Fruit fly (Drosophila melanogaster) Kc167 (cell line): ENCODE data around the gene noc.

Experiments used
- Myc ChIP-seq: fragments of >200 bp; optimal IDR thresholded peaks from 2 replicates; lab custom pipeline; 2017; ENCODE audit warnings: missing external identifiers
- Sin3A ChIP-seq: fragments of >200 bp; optimal IDR thresholded peaks from 2 replicates; lab custom pipeline; 2018; ENCODE audit warnings: missing external identifiers
- h ChIP-seq: fragments of >200 bp; optimal IDR thresholded peaks from 3 replicates; lab custom pipeline; 2018; ENCODE audit warnings: missing external identifiers
- insv ChIP-seq: fragments of >200 bp; optimal IDR thresholded peaks from 3 replicates; lab custom pipeline; 2018; ENCODE audit warnings: missing external identifiers
- psq ChIP-seq: fragments of >200 bp; optimal IDR thresholded peaks from 2 replicates; lab custom pipeline; 2017; ENCODE audit warnings: missing external identifiers
- ttk ChIP-seq: sonication (Bioruptor generic); optimal IDR thresholded peaks from 2 replicates; lab custom pipeline; 2017; ENCODE audit warnings: missing external identifiers

noc gene

dm6 chr2L:14528954-14529660, 38.4 kb downstream of the noc start:
- TF ChIP-seq ttk (no peak), h (lab: Kevin White, UChicago) (no peak), Myc (no peak)

dm6 chr2L:14530685-14531084, 40.0 kb downstream of the noc start:
- TF ChIP-seq ttk = no peak
- TF ChIP-seq Sin3A (lab: Kevin White, UChicago) = no peak
- TF ChIP-seq insv (lab: Kevin White, UChicago) = no peak
- TF ChIP-seq Myc = no peak
- no peak for TF ChIP-seq h (lab: Kevin White, UChicago)
- TF ChIP-seq psq (lab: Kevin White, UChicago) = no peak

dm6 chr2L:14531268-14531863, 40.7 kb downstream of the noc start:
- no peak for TF ChIP-seq Myc
- TF ChIP-seq psq (lab: Kevin White, UChicago) = no peak
- TF ChIP-seq h (lab: Kevin White, UChicago) = no peak
- no peak for TF ChIP-seq Sin3A (lab: Kevin White, UChicago)

- no peak for TF ChIP-seq Myc
- TF ChIP-seq insv (lab: Kevin White, UChicago) = no peak
- TF ChIP-seq ttk = no peak
- TF ChIP-seq h (lab: Kevin White, UChicago) = no peak
- no peak for TF ChIP-seq Sin3A (lab: Kevin White, UChicago)
- TF ChIP-seq psq (lab: Kevin White, UChicago) = no peak
Measured at dm6 chr2L:14532822-14533336, 42.2 kb downstream of the noc start.

dm6 chr2L:14533419-14534253, 43.0 kb downstream of the noc start:
- TF ChIP-seq Myc = no peak
- TF ChIP-seq Sin3A (lab: Kevin White, UChicago) = no peak
- no peak for TF ChIP-seq ttk
- TF ChIP-seq insv (lab: Kevin White, UChicago) = no peak
- no peak for TF ChIP-seq h (lab: Kevin White, UChicago)
- no peak for TF ChIP-seq psq (lab: Kevin White, UChicago)

dm6 chr2L:14536730-14537427, 46.2 kb downstream of the noc start:
- no peak for TF ChIP-seq insv (lab: Kevin White, UChicago)
- no peak for TF ChIP-seq Myc
- TF ChIP-seq h (lab: Kevin White, UChicago) = no peak
- TF ChIP-seq psq (lab: Kevin White, UChicago) = no peak
- no peak for TF ChIP-seq Sin3A (lab: Kevin White, UChicago)
- no peak for TF ChIP-seq ttk

dm6 chr2L:14537432-14538221, 47.0 kb downstream of the noc start:
- no peak for TF ChIP-seq ttk
- TF ChIP-seq psq (lab: Kevin White, UChicago) = no peak
- no peak for TF ChIP-seq Myc
- TF ChIP-seq Sin3A (lab: Kevin White, UChicago) = no peak
- TF ChIP-seq h (lab: Kevin White, UChicago) = no peak
- TF ChIP-seq insv (lab: Kevin White, UChicago) = no peak

dm6 chr2L:14538853-14539358, 48.2 kb downstream of the noc start:
- TF ChIP-seq psq (lab: Kevin White, UChicago) (no peak), Sin3A (lab: Kevin White, UChicago) (no peak), h (lab: Kevin White, UChicago) (no peak)

dm6 chr2L:14539872-14540524, 49.3 kb downstream of the noc start:
- TF ChIP-seq ttk (no peak), Myc (no peak), insv (lab: Kevin White, UChicago) (no peak), h (lab: Kevin White, UChicago) (no peak), psq (lab: Kevin White, UChicago) (no peak), Sin3A (lab: Kevin White, UChicago) (no peak)

dm6 chr2L:14540539-14541106, 50.0 kb downstream of the noc start:
- TF ChIP-seq h (lab: Kevin White, UChicago) = no peak
- no peak for TF ChIP-seq Myc
- TF ChIP-seq Sin3A (lab: Kevin White, UChicago) = no peak
- TF ChIP-seq psq (lab: Kevin White, UChicago) = no peak
- TF ChIP-seq insv (lab: Kevin White, UChicago) = no peak
- TF ChIP-seq ttk = no peak
